Worm (Caenorhabditis elegans): Measurements from ENCODE around the gene F55H2.8.

F55H2.8 gene

ce11 chrIII:9538655-9539155 lies 25.0 kb downstream of the F55H2.8 start, which contains the start of gene ZK1098.3 (continued):
- TF ChIP-seq ceh-63 (GFP tag; optimal IDR thresholded peaks at IDR 0.05), result no peak
- TF ChIP-seq efl-1 (optimal IDR thresholded peaks at IDR 0.05), result peak; percentile 12 to 24
- peak in 1 of 2 experiments; percentile 14 for TF ChIP-seq efl-1 (GFP tag; optimal IDR thresholded peaks at IDR 0.05 in 1 of 2)
- no peak for TF ChIP-seq grh-1 (GFP tag; IDR thresholded peaks at IDR 0.05)

DNA sequence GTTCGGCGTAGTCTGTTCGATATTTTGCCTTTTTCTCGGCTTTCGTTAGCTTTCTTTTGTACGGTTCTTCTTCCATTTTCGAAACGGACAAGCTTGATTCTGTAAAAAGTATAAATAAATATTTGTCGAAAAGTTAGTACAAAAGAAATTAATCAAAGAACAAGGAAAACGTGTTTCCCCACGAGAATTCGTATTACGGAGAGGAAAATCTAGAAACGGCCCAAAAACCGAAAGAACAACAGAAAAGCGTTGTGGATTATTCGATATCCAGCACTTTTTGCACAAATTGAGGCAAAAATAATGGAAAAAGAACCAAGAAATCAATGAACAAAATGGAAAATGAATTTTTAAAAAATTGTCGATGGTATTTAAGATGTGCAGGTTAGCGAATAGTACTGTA lies 28.6 kb downstream of the F55H2.8 start, which contains the start of gene mut-7:
Gene mut-7 (minus strand): TSS at position 101 of the 400 bp plus-strand sequence.
- TF ChIP-seq aha-1 (tag; optimal IDR thresholded peaks at IDR 0.05) (no peak), C04F5.9 (tag; optimal IDR thresholded peaks at IDR 0.05) (no peak), fkh-4 (tag; optimal IDR thresholded peaks at IDR 0.05; ENCODE audit: borderline replicate concordance) (no peak), aly-2 (tag; optimal IDR thresholded peaks at IDR 0.05) (no peak), tlp-1 (tag; optimal IDR thresholded peaks at IDR 0.05) (no peak), hlh-4 (tag; optimal IDR thresholded peaks at IDR 0.05) (no peak), nhr-28 (tag; optimal IDR thresholded peaks at IDR 0.05) (no peak), sox-4 (tag; optimal IDR thresholded peaks at IDR 0.05) (no peak), dsc-1 (tag; optimal IDR thresholded peaks at IDR 0.05) (no peak), fos-1 (tag; optimal IDR thresholded peaks at IDR 0.05) (no peak), ceh-8 (GFP tag; optimal IDR thresholded peaks at IDR 0.05) (no peak), ama-1 (optimal IDR thresholded peaks at IDR 0.05) (no peak), blmp-1 (tag; optimal IDR thresholded peaks at IDR 0.05) (no peak), ztf-11 (tag; optimal IDR thresholded peaks at IDR 0.05) (no peak), lin-14 (GFP tag; optimal IDR thresholded peaks at IDR 0.05) (no peak)

ce11 chrIII:9542816-9543215 lies 29.1 kb downstream of the F55H2.8 start, which contains the start of gene eif-2Balpha:
TSS of gene eif-2Balpha (plus strand) at chrIII:9543119.
- TF ChIP-seq F16B12.6 (tag; optimal IDR thresholded peaks at IDR 0.05), result peak; percentile 34
- TF ChIP-seq jun-1 (tag; optimal IDR thresholded peaks at IDR 0.05), result no peak
- TF ChIP-seq blmp-1 (tag; optimal IDR thresholded peaks at IDR 0.05), result peak; percentile 32
- TF ChIP-seq egl-27 (tag; optimal IDR thresholded peaks at IDR 0.05), result no peak
- TF ChIP-seq ceh-82 (tag; optimal IDR thresholded peaks at IDR 0.05), result peak in 1 of 3 experiments; percentile 30
- TF ChIP-seq ets-5 (GFP tag; IDR thresholded peaks at IDR 0.05), result no peak
- peak; percentile 29 to 70 for TF ChIP-seq efl-1 (optimal IDR thresholded peaks at IDR 0.05)
- peak; percentile 79 to 96 for TF ChIP-seq efl-1 (GFP tag; optimal IDR thresholded peaks at IDR 0.05 in 1 of 2)
- TF ChIP-seq nhr-237 (tag; optimal IDR thresholded peaks at IDR 0.05), result no peak
- peak; percentile 28 for TF ChIP-seq snu-23 (GFP tag; optimal IDR thresholded peaks at IDR 0.05)
- peak; percentile 40 for TF ChIP-seq C16A3.4 (tag; optimal IDR thresholded peaks at IDR 0.05)
- no peak for TF ChIP-seq sptf-1 (tag; optimal IDR thresholded peaks at IDR 0.05)
- no peak for TF ChIP-seq ama-1 (optimal IDR thresholded peaks at IDR 0.05)
- peak; percentile 21 for TF ChIP-seq tbx-2 (tag; optimal IDR thresholded peaks at IDR 0.05)
- peak in 1 of 6 experiments; percentile 24 for TF ChIP-seq elt-3 (tag; optimal IDR thresholded peaks at IDR 0.05)
- TF ChIP-seq skn-1 (tag; optimal IDR thresholded peaks at IDR 0.05), result peak; percentile 14
- TF ChIP-seq swsn-7 (tag; optimal IDR thresholded peaks at IDR 0.05), result no peak
- TF ChIP-seq pag-3 (tag; optimal IDR thresholded peaks at IDR 0.05; ENCODE audit: borderline replicate concordance, insufficient read depth), result no peak
- no peak for TF ChIP-seq hlh-17 (GFP tag; optimal IDR thresholded peaks at IDR 0.05; ENCODE audit: borderline replicate concordance)
- no peak for TF ChIP-seq lir-3 (tag; optimal IDR thresholded peaks at IDR 0.05; ENCODE audit: poor library complexity)
- TF ChIP-seq rnt-1 (tag; optimal IDR thresholded peaks at IDR 0.05), result no peak
- no peak for TF ChIP-seq nhr-11 (tag; optimal IDR thresholded peaks at IDR 0.05)
- peak; percentile 78 to 94 for TF ChIP-seq lsy-2 (tag; optimal IDR thresholded peaks at IDR 0.05)
- TF ChIP-seq zip-4 (GFP tag; optimal IDR thresholded peaks at IDR 0.05), result no peak
- peak; percentile 70 to 80 (median 71) for TF ChIP-seq dpl-1 (GFP tag; optimal IDR thresholded peaks at IDR 0.05)
- peak; percentile 17 for TF ChIP-seq lin-15B (tag; optimal IDR thresholded peaks at IDR 0.05)
- no peak for TF ChIP-seq unc-62 (GFP tag; optimal IDR thresholded peaks at IDR 0.05)
- peak; percentile 38 for TF ChIP-seq nhr-85 (tag)
- peak; percentile 44 to 90 for TF ChIP-seq lin-35 (GFP tag; optimal IDR thresholded peaks at IDR 0.05)
- no peak for TF ChIP-seq xbp-1 (tag; optimal IDR thresholded peaks at IDR 0.05)
- peak; percentile 16 for TF ChIP-seq mep-1 (tag; optimal IDR thresholded peaks at IDR 0.05)
- TF ChIP-seq nhr-20 (tag; optimal IDR thresholded peaks at IDR 0.05), result peak; percentile 4

All from whole organism, L1 larva.